Fruit fly (Drosophila melanogaster): ENCODE data around the gene CG6769.
A peak's percentile ranks its signal among the peaks of the same experiment; 100 is the strongest.

Gene CG6769

dm6 chrX:17878632-17879033 lies 17.8 kb downstream of the CG6769 start (continued):
- no peak for TF ChIP-seq CG32264 (GFP tag; optimal IDR thresholded peaks at IDR 0.05)
- TF ChIP-seq Hr83 (GFP tag; optimal IDR thresholded peaks at IDR 0.05; ENCODE audit: poor library complexity, severe bottlenecking) = peak; percentile 68
- TF ChIP-seq brk (GFP tag; optimal IDR thresholded peaks at IDR 0.05) = peak; percentile 6

- no peak for TF ChIP-seq GATAd (GFP tag; optimal IDR thresholded peaks at IDR 0.05)
- TF ChIP-seq br (GFP tag; optimal IDR thresholded peaks at IDR 0.05) = peak; percentile 33
- TF ChIP-seq Abd-B (GFP tag; optimal IDR thresholded peaks at IDR 0.05) = no peak
- TF ChIP-seq tai (GFP tag; optimal IDR thresholded peaks at IDR 0.05) = no peak
- TF ChIP-seq h (GFP tag; optimal IDR thresholded peaks at IDR 0.05) = peak; percentile 44
- peak; percentile 54 for TF ChIP-seq rgr (GFP tag; optimal IDR thresholded peaks at IDR 0.05)
- TF ChIP-seq Jra (GFP tag; optimal IDR thresholded peaks at IDR 0.05) = peak; percentile 40
- TF ChIP-seq ey (GFP tag; optimal IDR thresholded peaks at IDR 0.05) = peak; percentile 34
- TF ChIP-seq Dif (GFP tag; optimal IDR thresholded peaks at IDR 0.05; ENCODE audit: partially characterized antibody) = no peak
- TF ChIP-seq woc (GFP tag; optimal IDR thresholded peaks at IDR 0.05) = peak; percentile 38
- peak; percentile 53 for TF ChIP-seq psq (GFP tag; optimal IDR thresholded peaks at IDR 0.05)
- peak in 1 of 2 experiments; percentile 62 for TF ChIP-seq foxo (GFP tag; optimal IDR thresholded peaks at IDR 0.05)
- peak; percentile 21 for TF ChIP-seq OdsH (GFP tag; optimal IDR thresholded peaks at IDR 0.05)
- TF ChIP-seq Rel (GFP tag; optimal IDR thresholded peaks at IDR 0.05) = peak; percentile 41
- TF ChIP-seq Rel (tag; optimal IDR thresholded peaks at IDR 0.05) = no peak
- no peak for TF ChIP-seq dl (GFP tag; optimal IDR thresholded peaks at IDR 0.05; ENCODE audit: insufficient read depth in 1 of 2, partially characterized antibody in 2 of 2)
- TF ChIP-seq Hnf4 (GFP tag; optimal IDR thresholded peaks at IDR 0.05) = peak; percentile 42
- TF ChIP-seq HLH106 (tag; optimal IDR thresholded peaks at IDR 0.05) = peak; percentile 62
- TF ChIP-seq Sp1 (GFP tag; optimal IDR thresholded peaks at IDR 0.05) = peak; percentile 71
- TF ChIP-seq dmrt93B (GFP tag; optimal IDR thresholded peaks at IDR 0.05) = peak; percentile 49
- peak; percentile 7 for TF ChIP-seq CrebA (GFP tag; optimal IDR thresholded peaks at IDR 0.05; ENCODE audit: borderline replicate concordance)
- peak; percentile 37 for TF ChIP-seq CG9705 (GFP tag; optimal IDR thresholded peaks at IDR 0.05)
- peak; percentile 45 for TF ChIP-seq fru (GFP tag; optimal IDR thresholded peaks at IDR 0.05)
- no peak for TF ChIP-seq CG32264 (GFP tag; optimal IDR thresholded peaks at IDR 0.05)
- TF ChIP-seq sv (GFP tag; optimal IDR thresholded peaks at IDR 0.05) = no peak
- TF ChIP-seq sage (GFP tag; optimal IDR thresholded peaks at IDR 0.05) = peak; percentile 41
- no peak for TF ChIP-seq brk (GFP tag; optimal IDR thresholded peaks at IDR 0.05)
These were observed 18.6 kb downstream of the CG6769 start for dm6 chrX:17879211-17879897.

- peak; percentile 84 for TF ChIP-seq Mio (GFP tag; optimal IDR thresholded peaks at IDR 0.05)
- TF ChIP-seq woc (GFP tag; optimal IDR thresholded peaks at IDR 0.05) = peak; percentile 92
- no peak for TF ChIP-seq N (GFP tag; optimal IDR thresholded peaks at IDR 0.05)
- peak; percentile 74 for TF ChIP-seq Hr83 (GFP tag; optimal IDR thresholded peaks at IDR 0.05; ENCODE audit: poor library complexity, severe bottlenecking)
- TF ChIP-seq h (GFP tag; optimal IDR thresholded peaks at IDR 0.05) = peak; percentile 96
- TF ChIP-seq ey (GFP tag; optimal IDR thresholded peaks at IDR 0.05) = peak; percentile 98
- TF ChIP-seq usp (GFP tag; optimal IDR thresholded peaks at IDR 0.05) = no peak
- TF ChIP-seq CG9705 (GFP tag; optimal IDR thresholded peaks at IDR 0.05) = peak; percentile 86
- peak; percentile 84 for TF ChIP-seq GATAd (GFP tag; optimal IDR thresholded peaks at IDR 0.05)
- peak; percentile 97 for TF ChIP-seq br (GFP tag; optimal IDR thresholded peaks at IDR 0.05)
- peak in 1 of 2 experiments; percentile 34 for TF ChIP-seq dl (GFP tag; optimal IDR thresholded peaks at IDR 0.05; ENCODE audit: insufficient read depth in 1 of 2, partially characterized antibody in 2 of 2)
- TF ChIP-seq pan (optimal IDR thresholded peaks at IDR 0.05) = no peak
- TF ChIP-seq Rel (GFP tag; optimal IDR thresholded peaks at IDR 0.05) = peak; percentile 51
- TF ChIP-seq Rel (tag; optimal IDR thresholded peaks at IDR 0.05) = peak; percentile 89
- TF ChIP-seq jim (GFP tag; optimal IDR thresholded peaks at IDR 0.05) = peak; percentile 50
- peak; percentile 97 for TF ChIP-seq rgr (GFP tag; optimal IDR thresholded peaks at IDR 0.05)
- peak; percentile 96 for TF ChIP-seq Sp1 (GFP tag; optimal IDR thresholded peaks at IDR 0.05)
- TF ChIP-seq tai (GFP tag; optimal IDR thresholded peaks at IDR 0.05) = peak; percentile 93
- no peak for TF ChIP-seq Abd-B (GFP tag; optimal IDR thresholded peaks at IDR 0.05)
- TF ChIP-seq Myc (optimal IDR thresholded peaks at IDR 0.05) = no peak
- TF ChIP-seq fru (GFP tag; optimal IDR thresholded peaks at IDR 0.05) = peak; percentile 97
- peak; percentile 83 for TF ChIP-seq CrebA (GFP tag; optimal IDR thresholded peaks at IDR 0.05; ENCODE audit: borderline replicate concordance)
- TF ChIP-seq sage (GFP tag; optimal IDR thresholded peaks at IDR 0.05) = peak; percentile 57
- peak; percentile 97 for TF ChIP-seq Hnf4 (GFP tag; optimal IDR thresholded peaks at IDR 0.05)
- no peak for TF ChIP-seq Dif (GFP tag; optimal IDR thresholded peaks at IDR 0.05; ENCODE audit: partially characterized antibody)
- no peak for TF ChIP-seq Dfd (GFP tag; optimal IDR thresholded peaks at IDR 0.05)
- TF ChIP-seq brk (GFP tag; optimal IDR thresholded peaks at IDR 0.05) = peak; percentile 80
- peak; percentile 92 for TF ChIP-seq psq (GFP tag; optimal IDR thresholded peaks at IDR 0.05)
- TF ChIP-seq sv (GFP tag; optimal IDR thresholded peaks at IDR 0.05) = peak; percentile 92
- TF ChIP-seq Vsx2 (GFP tag; optimal IDR thresholded peaks at IDR 0.05; ENCODE audit: partially characterized antibody) = no peak
- TF ChIP-seq Hr78 (GFP tag; optimal IDR thresholded peaks at IDR 0.05) = no peak
- TF ChIP-seq Jra (GFP tag; optimal IDR thresholded peaks at IDR 0.05) = peak; percentile 93
- no peak for TF ChIP-seq lola (GFP tag; optimal IDR thresholded peaks at IDR 0.05)
- peak; percentile 97 for TF ChIP-seq HLH106 (tag; optimal IDR thresholded peaks at IDR 0.05)
- peak; percentile 95 for TF ChIP-seq CG32264 (GFP tag; optimal IDR thresholded peaks at IDR 0.05)
- TF ChIP-seq dmrt93B (GFP tag; optimal IDR thresholded peaks at IDR 0.05) = peak; percentile 89
- TF ChIP-seq OdsH (GFP tag; optimal IDR thresholded peaks at IDR 0.05) = peak; percentile 96
- peak; percentile 80 for TF ChIP-seq dsf (GFP tag; optimal IDR thresholded peaks at IDR 0.05; ENCODE audit: borderline replicate concordance)
- peak; percentile 92 to 98 for TF ChIP-seq foxo (GFP tag; optimal IDR thresholded peaks at IDR 0.05)
These were observed 19.6 kb downstream of the CG6769 start for dm6 chrX:17880269-17880889.

All from whole organism, wandering third instar larva.